Worm (Caenorhabditis elegans): Measurements from ENCODE around the gene C49F5.8.
A peak's percentile ranks its signal among the peaks of the same experiment; 100 is the strongest.

C49F5.8 gene

ce11 chrX:11965663-11966304 lies 5.8 kb downstream of the C49F5.8 start, which contains the start of gene sams-1:
TSS of gene sams-1 (plus strand) at chrX:11965962.
- no peak for TF ChIP-seq mep-1 (tag; optimal IDR thresholded peaks at IDR 0.05)
- no peak for TF ChIP-seq flh-1 (GFP tag; optimal IDR thresholded peaks at IDR 0.05)
- peak; percentile 75 for TF ChIP-seq elt-1 (tag; optimal IDR thresholded peaks at IDR 0.05; ENCODE audit: borderline replicate concordance, insufficient read depth)
- TF ChIP-seq snpc-4 (tag; optimal IDR thresholded peaks at IDR 0.05): no peak

- no peak for TF ChIP-seq zip-8 (tag; optimal IDR thresholded peaks at IDR 0.05)
- no peak for TF ChIP-seq flh-1 (GFP tag; optimal IDR thresholded peaks at IDR 0.05)
- TF ChIP-seq tbx-8 (GFP tag; optimal IDR thresholded peaks at IDR 0.05): no peak
- no peak for TF ChIP-seq unc-62 (GFP tag; optimal IDR thresholded peaks at IDR 0.05)
- TF ChIP-seq cnd-1 (tag; optimal IDR thresholded peaks at IDR 0.05): no peak
These were observed 7.1 kb downstream of the C49F5.8 start for ce11 chrX:11967034-11967433.

ce11 chrX:11968024-11968598 lies 8.2 kb downstream of the C49F5.8 start:
- no peak for TF ChIP-seq ces-1 (GFP tag; optimal IDR thresholded peaks at IDR 0.05)
- TF ChIP-seq mls-2 (tag; optimal IDR thresholded peaks at IDR 0.05): no peak
- TF ChIP-seq zip-8 (tag; optimal IDR thresholded peaks at IDR 0.05): no peak
- no peak for TF ChIP-seq lsy-2 (tag; optimal IDR thresholded peaks at IDR 0.05)
- no peak for TF ChIP-seq M03D4.4 (tag; optimal IDR thresholded peaks at IDR 0.05)
- TF ChIP-seq blmp-1 (tag; optimal IDR thresholded peaks at IDR 0.05): no peak
- no peak for TF ChIP-seq pha-4 (tag; optimal IDR thresholded peaks at IDR 0.05)
- TF ChIP-seq bed-3 (GFP tag; optimal IDR thresholded peaks at IDR 0.05): no peak
- no peak for TF ChIP-seq nhr-2 (tag; optimal IDR thresholded peaks at IDR 0.05)
- TF ChIP-seq sem-2 (GFP tag; optimal IDR thresholded peaks at IDR 0.05): no peak
- TF ChIP-seq nhr-28 (tag; optimal IDR thresholded peaks at IDR 0.05): no peak
- TF ChIP-seq unc-62 (GFP tag; optimal IDR thresholded peaks at IDR 0.05): no peak
- TF ChIP-seq elt-1 (tag; optimal IDR thresholded peaks at IDR 0.05; ENCODE audit: borderline replicate concordance, insufficient read depth): no peak
- no peak for TF ChIP-seq hlh-1 (tag; optimal IDR thresholded peaks at IDR 0.05)
- TF ChIP-seq ztf-11 (tag; optimal IDR thresholded peaks at IDR 0.05): no peak
- no peak for TF ChIP-seq snpc-4 (tag; optimal IDR thresholded peaks at IDR 0.05)
- TF ChIP-seq ceh-83 (GFP tag; optimal IDR thresholded peaks at IDR 0.05): no peak

- TF ChIP-seq M03D4.4 (tag; optimal IDR thresholded peaks at IDR 0.05): no peak
- TF ChIP-seq nhr-76 (tag; optimal IDR thresholded peaks at IDR 0.05): no peak
These were observed 9.1 kb downstream of the C49F5.8 start for ce11 chrX:11969085-11969484.

- TF ChIP-seq ces-1 (GFP tag; optimal IDR thresholded peaks at IDR 0.05) (no peak), tbx-8 (GFP tag; optimal IDR thresholded peaks at IDR 0.05) (no peak)
These were observed 9.6 kb downstream of the C49F5.8 start for ce11 chrX:11969554-11969953.

- no peak for TF ChIP-seq sem-2 (GFP tag; optimal IDR thresholded peaks at IDR 0.05)
- TF ChIP-seq mab-5 (tag; optimal IDR thresholded peaks at IDR 0.05): no peak
- no peak for TF ChIP-seq lin-13 (tag; optimal IDR thresholded peaks at IDR 0.05)
- no peak for TF ChIP-seq elt-3 (tag; optimal IDR thresholded peaks at IDR 0.05)
- no peak for TF ChIP-seq ces-1 (GFP tag; optimal IDR thresholded peaks at IDR 0.05)
- TF ChIP-seq nhr-2 (tag; optimal IDR thresholded peaks at IDR 0.05): no peak
- no peak for TF ChIP-seq zip-8 (tag; optimal IDR thresholded peaks at IDR 0.05)
- no peak for TF ChIP-seq lin-32 (GFP tag; optimal IDR thresholded peaks at IDR 0.05)
- no peak for TF ChIP-seq ztf-11 (tag; optimal IDR thresholded peaks at IDR 0.05)
- no peak for TF ChIP-seq flh-1 (GFP tag; optimal IDR thresholded peaks at IDR 0.05)
- TF ChIP-seq nhr-28 (tag; optimal IDR thresholded peaks at IDR 0.05): no peak
These were observed 11.4 kb downstream of the C49F5.8 start for ce11 chrX:11971323-11971722.

- TF ChIP-seq ces-1 (GFP tag; optimal IDR thresholded peaks at IDR 0.05) (peak; percentile 85), sptf-1 (tag; optimal IDR thresholded peaks at IDR 0.05) (no peak), M03D4.4 (tag; optimal IDR thresholded peaks at IDR 0.05) (no peak), nhr-237 (tag; optimal IDR thresholded peaks at IDR 0.05) (peak; percentile 13)
These were observed 14.7 kb downstream of the C49F5.8 start, which contains the start of gene set-6 for ce11 chrX:11974629-11975085. TSS of gene set-6 (minus strand) at chrX:11974679.

Data from whole organism, mixed stage, embryonic.